Fruit fly (Drosophila melanogaster) whole organism, embryonic: ENCODE results near the gene CG13896.
A peak's percentile ranks its signal among the peaks of the same experiment; 100 is the strongest.

Source experiments
- Abd-B ChIP-seq: fragments of 200-800 bp; sonication (Bioruptor generic); optimal IDR thresholded peaks from 2 replicates; lab custom pipeline; 2018; ENCODE audit warnings: missing biosample characterization, mild to moderate bottlenecking, missing genetic modification characterization, moderate library complexity
- Aef1 ChIP-seq: fragments of 200-800 bp; sonication (Bioruptor generic); IDR thresholded peaks from 3 replicates; pipeline ENCODE4 v1.3.6; 2022; ENCODE audit warnings: missing biosample characterization, missing genetic modification characterization
- Atf3 ChIP-seq: fragments of 200-800 bp; sonication (Bioruptor generic); optimal IDR thresholded peaks from 3 replicates; lab custom pipeline; 2016; ENCODE audit warnings: missing biosample characterization, missing genetic modification characterization
- B-H1 ChIP-seq: fragments of 200-800 bp; sonication (Bioruptor generic); IDR thresholded peaks from 3 replicates; pipeline ENCODE4 v1.3.6; 2022; ENCODE audit warnings: missing biosample characterization, missing genetic modification characterization
- Bteb2 ChIP-seq: fragments of 200-800 bp; sonication (Bioruptor generic); optimal IDR thresholded peaks from 2 replicates; lab custom pipeline; 2016; ENCODE audit warnings: missing biosample characterization, missing genetic modification characterization
- CG13287 ChIP-seq: fragments of 200-800 bp; sonication (Bioruptor generic); IDR thresholded peaks from 2 replicates; pipeline ENCODE4 v1.3.6; 2022; ENCODE audit warnings: missing biosample characterization, missing genetic modification characterization; ENCODE audit not compliant: partially characterized antibody
- CG13296 ChIP-seq: fragments of 200-800 bp; sonication (Bioruptor generic); optimal IDR thresholded peaks from 3 replicates; lab custom pipeline; 2018; ENCODE audit warnings: missing biosample characterization, mild to moderate bottlenecking, missing genetic modification characterization
- CG13624 ChIP-seq: fragments of 200-800 bp; sonication (Bioruptor generic); optimal IDR thresholded peaks from 2 replicates; lab custom pipeline; 2016; ENCODE audit warnings: missing biosample characterization, missing genetic modification characterization
- CG14441 ChIP-seq: fragments of 200-800 bp; sonication (Bioruptor generic); IDR thresholded peaks from 2 replicates; pipeline ENCODE4 v1.3.6; 2022; ENCODE audit warnings: missing biosample characterization, missing genetic modification characterization
- CG17186 ChIP-seq: fragments of 200-800 bp; sonication (Bioruptor generic); optimal IDR thresholded peaks from 3 replicates; lab custom pipeline; 2017; ENCODE audit warnings: missing biosample characterization, missing genetic modification reagents, missing genetic modification characterization
- CG17612 ChIP-seq: fragments of 200-800 bp; sonication (Bioruptor generic); IDR thresholded peaks from 2 replicates; pipeline ENCODE4 v1.3.6; 2022; ENCODE audit warnings: missing biosample characterization, missing genetic modification characterization
- CG17802 ChIP-seq: fragments of 200-800 bp; sonication (Bioruptor generic); optimal IDR thresholded peaks from 2 replicates; lab custom pipeline; 2018; ENCODE audit warnings: missing biosample characterization, mild to moderate bottlenecking, missing genetic modification characterization, moderate library complexity
- CG18619 ChIP-seq: fragments of 200-800 bp; sonication (Bioruptor generic); optimal IDR thresholded peaks from 3 replicates; lab custom pipeline; 2017; ENCODE audit warnings: missing biosample characterization, mild to moderate bottlenecking, missing genetic modification characterization
- CG2120 ChIP-seq: fragments of 200-800 bp; sonication (Bioruptor generic); optimal IDR thresholded peaks from 3 replicates; lab custom pipeline; 2016; ENCODE audit warnings: missing biosample characterization, missing genetic modification characterization
- CG2889 ChIP-seq: fragments of 200-800 bp; sonication (Bioruptor generic); IDR thresholded peaks from 3 replicates; pipeline ENCODE4 v1.3.6; 2022; ENCODE audit warnings: missing biosample characterization, missing genetic modification characterization
- CG3726 ChIP-seq: fragments of 200-800 bp; sonication (Bioruptor generic); IDR thresholded peaks from 3 replicates; pipeline ENCODE4, ENCODE4 v1.3.6; 2022; ENCODE audit warnings: missing biosample characterization, missing genetic modification characterization
- CG3995 ChIP-seq: fragments of 200-800 bp; sonication (Bioruptor generic); optimal IDR thresholded peaks from 3 replicates; lab custom pipeline; 2016; ENCODE audit warnings: missing biosample characterization, missing genetic modification characterization
- CG4707 ChIP-seq: fragments of 200-800 bp; sonication (Bioruptor generic); optimal IDR thresholded peaks from 2 replicates; lab custom pipeline; 2018; ENCODE audit warnings: missing biosample characterization, mild to moderate bottlenecking, missing genetic modification characterization, moderate library complexity
- CG8290 ChIP-seq, 3 experiments: fragments of 200-800 bp; sonication (Bioruptor generic); optimal IDR thresholded peaks; 2 replicates each; lab custom pipeline; 2016 to 2019; ENCODE audit warnings: missing biosample characterization in 3 of 3, missing genetic modification characterization in 3 of 3, mild to moderate bottlenecking in 2 of 3, moderate library complexity in 1 of 3
- CG8478 ChIP-seq: fragments of >200 bp; optimal IDR thresholded peaks from 2 replicates; lab custom pipeline; 2018
- Dll ChIP-seq: fragments of 200-800 bp; sonication (Bioruptor generic); IDR thresholded peaks from 4 replicates; pipeline ENCODE4 v1.3.6; 2022; ENCODE audit warnings: missing biosample characterization, missing genetic modification characterization; ENCODE audit not compliant: partially characterized antibody
- Fer1 ChIP-seq: fragments of 200-800 bp; sonication (Bioruptor generic); optimal IDR thresholded peaks from 2 replicates; lab custom pipeline; 2017; ENCODE audit warnings: missing biosample characterization, mild to moderate bottlenecking, missing genetic modification characterization
- Fer3 ChIP-seq: fragments of 200-800 bp; sonication (Bioruptor generic); optimal IDR thresholded peaks from 2 replicates; lab custom pipeline; 2018; ENCODE audit warnings: missing biosample characterization, mild to moderate bottlenecking, missing genetic modification characterization, moderate library complexity
- Myb ChIP-seq: fragments of 200-800 bp; sonication (Bioruptor generic); optimal IDR thresholded peaks from 2 replicates; lab custom pipeline; 2016; ENCODE audit warnings: missing biosample characterization, missing genetic modification characterization
- Pdp1 ChIP-seq, 2 experiments: fragments of 200-800 bp; sonication (Bioruptor generic); optimal IDR thresholded peaks; 3 replicates each; lab custom pipeline; 2016; ENCODE audit warnings: missing biosample characterization in 2 of 2, missing genetic modification characterization in 2 of 2, mild to moderate bottlenecking in 1 of 2, moderate library complexity in 1 of 2
- Side ChIP-seq: fragments of 200-800 bp; sonication (Bioruptor generic); optimal IDR thresholded peaks from 2 replicates; lab custom pipeline; 2016; ENCODE audit warnings: missing biosample characterization, missing genetic modification characterization
- Vsx1 ChIP-seq: fragments of 200-800 bp; sonication (Bioruptor generic); optimal IDR thresholded peaks from 2 replicates; lab custom pipeline; 2017; ENCODE audit warnings: missing biosample characterization, mild to moderate bottlenecking, missing genetic modification characterization, missing genetic modification reagents
- ac ChIP-seq: fragments of 200-800 bp; sonication (Bioruptor generic); optimal IDR thresholded peaks from 3 replicates; lab custom pipeline; 2017; ENCODE audit warnings: missing biosample characterization, mild to moderate bottlenecking, missing genetic modification characterization
- aop ChIP-seq: fragments of 200-800 bp; sonication (Bioruptor generic); IDR thresholded peaks from 2 replicates; pipeline ENCODE4 v1.3.6; 2022; ENCODE audit warnings: missing biosample characterization, missing genetic modification characterization
- ato ChIP-seq: fragments of 200-800 bp; sonication (Bioruptor generic); IDR thresholded peaks from 2 replicates; pipeline ENCODE4 v1.3.6; 2022; ENCODE audit warnings: missing biosample characterization, missing genetic modification characterization; ENCODE audit not compliant: partially characterized antibody
- bab2 ChIP-seq: fragments of 200-800 bp; sonication (Bioruptor generic); optimal IDR thresholded peaks from 2 replicates; lab custom pipeline; 2016; ENCODE audit warnings: missing biosample characterization, missing genetic modification characterization
- bbx ChIP-seq: fragments of 200-800 bp; sonication (Bioruptor generic); IDR thresholded peaks from 2 replicates; pipeline ENCODE4 v1.3.6; 2022; ENCODE audit warnings: missing biosample characterization, missing genetic modification characterization; ENCODE audit not compliant: partially characterized antibody
- ci ChIP-seq: fragments of 200-800 bp; sonication (Bioruptor generic); IDR thresholded peaks from 3 replicates; pipeline ENCODE4 v1.3.6; 2022; ENCODE audit warnings: missing biosample characterization, missing genetic modification characterization
- dm ChIP-seq: fragments of 200-800 bp; sonication (Bioruptor generic); optimal IDR thresholded peaks from 3 replicates; lab custom pipeline; 2016; ENCODE audit warnings: missing biosample characterization, missing genetic modification characterization
- dysf ChIP-seq: fragments of 200-800 bp; sonication (Bioruptor generic); IDR thresholded peaks from 3 replicates; pipeline ENCODE4 v1.3.6; 2022; ENCODE audit warnings: missing biosample characterization, missing genetic modification characterization
- fd96Cb ChIP-seq: fragments of 200-800 bp; sonication (Bioruptor generic); optimal IDR thresholded peaks from 2 replicates; lab custom pipeline; 2018; ENCODE audit warnings: missing biosample characterization, mild to moderate bottlenecking, missing genetic modification characterization, moderate library complexity
- gfzf ChIP-seq: fragments of 200-800 bp; sonication (Bioruptor generic); optimal IDR thresholded peaks from 2 replicates; lab custom pipeline; 2016; ENCODE audit warnings: missing biosample characterization, mild to moderate bottlenecking, missing genetic modification characterization, moderate library complexity
- gro ChIP-seq: fragments of 200-800 bp; sonication (Bioruptor generic); optimal IDR thresholded peaks from 2 replicates; lab custom pipeline; 2016; ENCODE audit warnings: missing biosample characterization, missing genetic modification characterization
- h ChIP-seq: fragments of >200 bp; optimal IDR thresholded peaks from 2 replicates; lab custom pipeline; 2017
- kah ChIP-seq: fragments of 200-800 bp; sonication (Bioruptor generic); optimal IDR thresholded peaks from 2 replicates; lab custom pipeline; 2018; ENCODE audit warnings: missing biosample characterization, mild to moderate bottlenecking, missing genetic modification characterization
- otp ChIP-seq: fragments of 200-800 bp; sonication (Bioruptor generic); IDR thresholded peaks from 3 replicates; pipeline ENCODE4, ENCODE4 v1.3.6; 2022; ENCODE audit warnings: missing biosample characterization, missing genetic modification characterization
- phol ChIP-seq: fragments of 200-800 bp; sonication (Bioruptor generic); optimal IDR thresholded peaks from 3 replicates; lab custom pipeline; 2018; ENCODE audit warnings: missing biosample characterization, mild to moderate bottlenecking, missing genetic modification characterization, moderate library complexity
- pros ChIP-seq: fragments of 200-800 bp; sonication (Bioruptor generic); optimal IDR thresholded peaks from 3 replicates; lab custom pipeline; 2019; ENCODE audit warnings: missing biosample characterization, mild to moderate bottlenecking, missing genetic modification characterization, moderate library complexity
- slou ChIP-seq: fragments of 200-800 bp; sonication (Bioruptor generic); optimal IDR thresholded peaks from 3 replicates; lab custom pipeline; 2016; ENCODE audit warnings: missing biosample characterization, missing genetic modification characterization
- sqz ChIP-seq: fragments of 200-800 bp; sonication (Bioruptor generic); optimal IDR thresholded peaks from 3 replicates; lab custom pipeline; 2018; ENCODE audit warnings: missing biosample characterization, mild to moderate bottlenecking, missing genetic modification characterization
- stc ChIP-seq: fragments of 200-800 bp; sonication (Bioruptor generic); IDR thresholded peaks from 2 replicates; pipeline ENCODE4 v1.3.6; 2022; ENCODE audit warnings: missing biosample characterization, missing genetic modification characterization
- tgo ChIP-seq: fragments of 200-800 bp; sonication (Bioruptor generic); IDR thresholded peaks from 3 replicates; pipeline ENCODE4 v1.3.6; 2022; ENCODE audit warnings: missing biosample characterization, missing genetic modification characterization
- unpg ChIP-seq: fragments of 200-800 bp; sonication (Bioruptor generic); optimal IDR thresholded peaks from 3 replicates; lab custom pipeline; 2018; ENCODE audit warnings: missing biosample characterization, mild to moderate bottlenecking, missing genetic modification characterization, moderate library complexity
- usp ChIP-seq: fragments of >200 bp; optimal IDR thresholded peaks from 2 replicates; lab custom pipeline; 2017; ENCODE audit warnings: missing biosample characterization, missing genetic modification characterization
- wdn ChIP-seq: fragments of 200-800 bp; sonication (Bioruptor generic); IDR thresholded peaks from 2 replicates; pipeline ENCODE4 v1.3.6; 2022; ENCODE audit warnings: missing biosample characterization, missing genetic modification characterization

CG13896 gene

DNA sequence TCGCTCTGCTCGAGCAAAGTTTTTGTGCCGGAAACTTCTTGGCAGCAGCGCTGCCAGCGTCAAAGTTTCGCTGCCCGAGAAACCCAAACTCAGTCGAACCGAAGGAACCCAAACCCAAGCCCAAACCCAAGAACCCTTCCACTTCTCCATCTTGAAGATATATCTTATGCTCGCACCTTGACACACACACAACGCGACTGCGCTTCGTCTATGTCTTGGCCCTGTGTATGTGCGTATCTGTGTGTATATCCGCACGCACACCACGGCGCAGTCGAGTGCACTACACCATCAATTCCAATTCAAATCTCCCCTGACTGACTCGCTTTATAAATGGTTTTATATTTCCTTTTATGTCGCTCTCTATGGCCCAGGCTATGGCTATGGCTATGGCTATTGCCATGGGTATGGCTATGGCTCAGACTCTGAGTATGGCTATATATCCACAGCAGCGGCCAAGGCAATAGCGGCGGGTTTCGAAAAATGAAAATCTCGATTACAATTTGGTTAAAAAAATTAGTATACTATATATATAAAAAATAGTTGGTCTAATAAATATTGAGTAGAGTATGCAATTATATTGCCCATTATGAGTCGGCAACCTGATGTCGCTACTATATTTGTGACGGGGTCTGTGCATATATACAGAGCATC, 15.1 kb downstream of the CG13896 start (continued):
- TF ChIP-seq otp (GFP tag; lab: Robert Waterston, UW) (peak; percentile 95), usp (no peak), pros (peak; percentile 86), wdn (GFP tag; lab: Robert Waterston, UW) (peak; percentile 94), Dll (GFP tag; lab: Robert Waterston, UW) (no peak), CG17612 (GFP tag; lab: Robert Waterston, UW) (peak; percentile 78), B-H1 (peak; percentile 92), CG17802 (peak; percentile 80), dm (GFP tag; lab: Kevin White, UChicago) (peak; percentile 47), sqz (GFP tag; lab: Kevin White, UChicago) (peak; percentile 92), ci (GFP tag; lab: Robert Waterston, UW) (peak; percentile 98), CG8478 (no peak), CG18619 (peak; percentile 95), CG3995 (peak; percentile 45), CG2120 (GFP tag; lab: Kevin White, UChicago) (peak; percentile 83), Abd-B (peak; percentile 95), CG2889 (GFP tag; lab: Robert Waterston, UW) (peak; percentile 89), CG4707 (GFP tag; lab: Kevin White, UChicago) (peak; percentile 89), CG13624 (GFP tag; lab: Kevin White, UChicago) (peak; percentile 41), aop (peak; percentile 88), gfzf (GFP tag; lab: Kevin White, UChicago) (no peak), Fer3 (tag; lab: Kevin White, UChicago) (peak; percentile 96), bbx (GFP tag; lab: Robert Waterston, UW) (no peak), tgo (GFP tag; lab: Robert Waterston, UW) (peak; percentile 96), Bteb2 (GFP tag; lab: Kevin White, UChicago) (peak; percentile 33), Pdp1 (GFP tag; optimal IDR thresholded peaks at IDR 0.05; lab: Kevin White, UChicago) (peak; percentile 66 to 75), CG13296 (GFP tag; lab: Kevin White, UChicago) (peak; percentile 96), ato (GFP tag; lab: Robert Waterston, UW) (no peak), CG3726 (GFP tag; lab: Robert Waterston, UW) (peak; percentile 92), Side (GFP tag; lab: Kevin White, UChicago) (no peak), Vsx1 (GFP tag; lab: Kevin White, UChicago) (peak; percentile 89), bab2 (GFP tag; lab: Kevin White, UChicago) (peak; percentile 69), ac (GFP tag; lab: Kevin White, UChicago) (peak; percentile 89), dysf (GFP tag; lab: Robert Waterston, UW) (peak; percentile 98), Atf3 (peak; percentile 29), phol (peak; percentile 96), fd96Cb (tag; lab: Kevin White, UChicago) (peak; percentile 97), CG13287 (GFP tag; lab: Robert Waterston, UW) (no peak), CG17186 (GFP tag; lab: Kevin White, UChicago) (peak; percentile 80), CG8290 (GFP tag; optimal IDR thresholded peaks at IDR 0.05; lab: Kevin White, UChicago) (peak; percentile 97), CG8290 (tag; optimal IDR thresholded peaks at IDR 0.05; lab: Kevin White, UChicago) (peak; percentile 69 to 82), Fer1 (peak; percentile 97), h (lab: Kevin White, UChicago) (no peak), Aef1 (GFP tag; lab: Robert Waterston, UW) (peak; percentile 93), kah (GFP tag; lab: Kevin White, UChicago) (peak; percentile 92), Myb (GFP tag; lab: Kevin White, UChicago) (peak; percentile 11), slou (GFP tag; lab: Kevin White, UChicago) (peak; percentile 74), gro (GFP tag; lab: Kevin White, UChicago) (peak; percentile 43), unpg (GFP tag; lab: Kevin White, UChicago) (peak; percentile 97), stc (GFP tag; lab: Robert Waterston, UW) (peak; percentile 93), CG14441 (GFP tag; lab: Robert Waterston, UW) (peak; percentile 96)
